Fruit fly (Drosophila melanogaster): Measurements from ENCODE around the gene CG32022.
A peak's percentile ranks its signal among the peaks of the same experiment; 100 is the strongest.

The CG32022 gene

DNA sequence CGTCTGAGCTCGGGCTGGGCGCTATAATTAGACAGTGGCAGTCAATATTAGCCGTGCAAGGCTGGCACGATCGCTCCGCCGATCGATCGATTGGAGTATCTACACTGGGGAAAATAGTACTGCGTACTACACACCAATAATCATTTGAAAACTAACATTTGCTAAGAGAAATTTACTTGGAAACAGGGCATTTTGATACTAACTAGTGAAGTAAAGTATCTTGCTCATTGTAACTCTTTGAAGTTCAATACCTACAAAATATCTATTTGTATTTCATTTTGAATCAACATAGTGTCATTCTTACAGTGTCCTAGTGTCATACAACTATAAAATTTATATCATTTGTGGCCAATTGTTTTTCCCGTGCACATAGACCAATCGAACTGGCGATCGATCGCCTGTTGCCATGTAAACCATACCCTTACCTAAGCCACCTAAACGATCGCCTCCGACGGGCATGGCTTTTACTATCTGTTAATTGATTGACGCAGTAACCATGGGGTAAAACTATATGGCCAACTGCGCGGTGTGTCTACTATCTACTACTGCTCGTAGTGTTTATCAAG, 20.3 kb downstream of the CG32022 start (continued):
- TF ChIP-seq CG1792 (GFP tag; optimal IDR thresholded peaks at IDR 0.05) = peak; percentile 59
- TF ChIP-seq CG11247 (GFP tag; IDR thresholded peaks at IDR 0.05) = peak; percentile 62; the same call in 1 of the 2 replicates
- peak; percentile 77 for TF ChIP-seq Abd-B (GFP tag; optimal IDR thresholded peaks at IDR 0.05)
- peak; percentile 40 for TF ChIP-seq CG1647 (GFP tag; optimal IDR thresholded peaks at IDR 0.05)
- peak; percentile 64 for TF ChIP-seq HmgZ (tag; optimal IDR thresholded peaks at IDR 0.05)
- TF ChIP-seq CG12071 (GFP tag; optimal IDR thresholded peaks at IDR 0.05) = peak; percentile 31
- TF ChIP-seq pita (GFP tag; optimal IDR thresholded peaks at IDR 0.05) = no peak
- peak; percentile 72 for TF ChIP-seq Myb (GFP tag; optimal IDR thresholded peaks at IDR 0.05)
- TF ChIP-seq Spps (tag; optimal IDR thresholded peaks at IDR 0.05) = peak; percentile 12
- peak; percentile 61 for TF ChIP-seq ERR (GFP tag; optimal IDR thresholded peaks at IDR 0.05)
- no peak for TF ChIP-seq CG16779 (GFP tag; IDR thresholded peaks at IDR 0.05)
- no peak for TF ChIP-seq sr (GFP tag; IDR thresholded peaks at IDR 0.05)
- TF ChIP-seq Dad (GFP tag; optimal IDR thresholded peaks at IDR 0.05) = peak; percentile 30
- peak; percentile 77 for TF ChIP-seq zf30C (GFP tag; optimal IDR thresholded peaks at IDR 0.05)
- peak; percentile 69; the same call in 1 of the 2 replicates for TF ChIP-seq GATAe (GFP tag; conservative IDR thresholded peaks at IDR 0.05)
- peak; percentile 82 for TF ChIP-seq Hey (tag; optimal IDR thresholded peaks at IDR 0.05)
- no peak for TF ChIP-seq CG1832 (GFP tag; optimal IDR thresholded peaks at IDR 0.05)
- TF ChIP-seq CG17359 (tag; optimal IDR thresholded peaks at IDR 0.05) = peak; percentile 74
- TF ChIP-seq CHES-1-like (GFP tag; optimal IDR thresholded peaks at IDR 0.05) = peak; percentile 79
- peak; percentile 24; the same call in 1 of the 2 replicates for TF ChIP-seq Dip2 (GFP tag; IDR thresholded peaks at IDR 0.05)
- TF ChIP-seq tap (tag; optimal IDR thresholded peaks at IDR 0.05) = peak; percentile 64
- 0 out of 2 replicates have a peak, but pooled peaks have one; percentile 43 for TF ChIP-seq CG6272 (GFP tag; IDR thresholded peaks at IDR 0.05)
- peak; percentile 63 for TF ChIP-seq E2f2 (GFP tag; IDR thresholded peaks at IDR 0.05)
- no peak for TF ChIP-seq dan (GFP tag; IDR thresholded peaks at IDR 0.05)
- no peak for TF ChIP-seq zen2 (GFP tag; IDR thresholded peaks at IDR 0.05; ENCODE audit: partially characterized antibody)
- peak; percentile 73 for TF ChIP-seq fd3F (GFP tag; optimal IDR thresholded peaks at IDR 0.05)
- no peak for TF ChIP-seq hb (GFP tag; IDR thresholded peaks at IDR 0.05; ENCODE audit: partially characterized antibody)
- peak; percentile 85 for TF ChIP-seq shn (GFP tag; optimal IDR thresholded peaks at IDR 0.05)
- no peak for TF ChIP-seq CG4360 (GFP tag; IDR thresholded peaks at IDR 0.05)
- no peak for TF ChIP-seq CG42726 (GFP tag; IDR thresholded peaks at IDR 0.05; ENCODE audit: partially characterized antibody)
- TF ChIP-seq abd-A (tag; optimal IDR thresholded peaks at IDR 0.05) = no peak
- TF ChIP-seq jing (GFP tag; optimal IDR thresholded peaks at IDR 0.05) = peak; percentile 73
- peak; percentile 74 for TF ChIP-seq esg (GFP tag; conservative IDR thresholded peaks at IDR 0.05)
- peak; percentile 86 for TF ChIP-seq CG7786 (GFP tag; optimal IDR thresholded peaks at IDR 0.05)
- TF ChIP-seq BEAF-32 (GFP tag; optimal IDR thresholded peaks at IDR 0.05) = no peak
- peak in 1 of 3 experiments; percentile 67 for TF ChIP-seq lola (GFP tag; optimal IDR thresholded peaks at IDR 0.05)
- TF ChIP-seq otp (GFP tag; IDR thresholded peaks at IDR 0.05) = peak; percentile 76; the same call in 2 of the 3 replicates
- TF ChIP-seq Aef1 (GFP tag; IDR thresholded peaks at IDR 0.05) = peak; percentile 83
- peak; percentile 43 for TF ChIP-seq CG6654 (GFP tag; optimal IDR thresholded peaks at IDR 0.05)
- TF ChIP-seq Atf3 (GFP tag; optimal IDR thresholded peaks at IDR 0.05) = peak; percentile 74
- no peak for TF ChIP-seq br (optimal IDR thresholded peaks at IDR 0.05)
- TF ChIP-seq Doc2 (GFP tag; IDR thresholded peaks at IDR 0.05) = no peak
- peak; percentile 86 for TF ChIP-seq Hmr (GFP tag; optimal IDR thresholded peaks at IDR 0.05)
- no peak for TF ChIP-seq Dref (GFP tag; IDR thresholded peaks at IDR 0.05)
- TF ChIP-seq dysf (GFP tag; IDR thresholded peaks at IDR 0.05) = peak; percentile 87
- peak; percentile 88 for TF ChIP-seq Ptx1 (GFP tag; IDR thresholded peaks at IDR 0.05)
- peak; percentile 64; the same call in 1 of the 2 replicates for TF ChIP-seq ranshi (GFP tag; IDR thresholded peaks at IDR 0.05)
- peak; percentile 57 for TF ChIP-seq CG6813 (GFP tag; optimal IDR thresholded peaks at IDR 0.05)
- TF ChIP-seq p53 (GFP tag; optimal IDR thresholded peaks at IDR 0.05) = peak; percentile 61
- no peak for TF ChIP-seq Dfd (GFP tag; optimal IDR thresholded peaks at IDR 0.05)
- peak; percentile 36 for TF ChIP-seq ab (GFP tag; optimal IDR thresholded peaks at IDR 0.05)
